Worm (Caenorhabditis elegans) whole organism, early embryonic: ENCODE data around the gene cpb-1.

Experiments
- B0310.2 ChIP-seq: sonication (generic microtip); optimal IDR thresholded peaks from 2 replicates; lab custom pipeline; 2016; ENCODE audit warnings: mild to moderate bottlenecking, missing genetic modification characterization, missing compliant biosample characterization
- F13C5.2 ChIP-seq: sonication (generic microtip); optimal IDR thresholded peaks from 2 replicates; lab custom pipeline; 2017; ENCODE audit warnings: mild to moderate bottlenecking, missing genetic modification characterization, inconsistent platforms, missing compliant biosample characterization
- aly-1 ChIP-seq: sonication (generic microtip); optimal IDR thresholded peaks from 2 replicates; lab custom pipeline; 2016; ENCODE audit warnings: missing genetic modification characterization, missing compliant biosample characterization
- ama-1 ChIP-seq: fragments of 150-350 bp; optimal IDR thresholded peaks from 2 replicates; lab custom pipeline; 2014
- ceh-13 ChIP-seq: fragments of 200-800 bp; sonication (Bioruptor generic); optimal IDR thresholded peaks from 2 replicates; lab custom pipeline; 2018; ENCODE audit warnings: mild to moderate bottlenecking, missing genetic modification characterization, missing compliant biosample characterization
- ceh-36 ChIP-seq: sonication (generic microtip); optimal IDR thresholded peaks from 2 replicates; lab custom pipeline; 2016; ENCODE audit warnings: missing genetic modification characterization, inconsistent platforms, missing compliant biosample characterization
- ets-7 ChIP-seq: sonication (generic microtip); optimal IDR thresholded peaks from 2 replicates; lab custom pipeline; 2016; ENCODE audit warnings: missing genotype, missing genetic modification characterization, missing compliant biosample characterization
- flt-1 ChIP-seq: fragments of 200-800 bp; sonication (Bioruptor generic); IDR thresholded peaks from 2 replicates; pipeline ENCODE4 v1.3.6; 2022; ENCODE audit warnings: missing genetic modification characterization, missing compliant biosample characterization
- hmbx-1 ChIP-seq: sonication (generic microtip); optimal IDR thresholded peaks from 2 replicates; lab custom pipeline; 2016; ENCODE audit warnings: mild to moderate bottlenecking, missing genetic modification characterization, missing compliant biosample characterization
- hmg-4 ChIP-seq: fragments of 200-800 bp; sonication (Bioruptor generic); optimal IDR thresholded peaks from 2 replicates; lab custom pipeline; 2018; ENCODE audit warnings: mild to moderate bottlenecking, missing genetic modification characterization, missing compliant biosample characterization
- hnd-1 ChIP-seq: sonication (generic microtip); optimal IDR thresholded peaks from 2 replicates; lab custom pipeline; 2016; ENCODE audit warnings: missing genetic modification characterization, missing compliant biosample characterization
- pes-1 ChIP-seq: fragments of 200-800 bp; sonication (Bioruptor generic); IDR thresholded peaks from 2 replicates; pipeline ENCODE4 v1.3.6; 2022; ENCODE audit warnings: missing genetic modification reagents, missing genetic modification characterization, missing compliant biosample characterization
- scrt-1 ChIP-seq: fragments of 200-800 bp; sonication (Bioruptor generic); IDR thresholded peaks from 2 replicates; pipeline ENCODE4 v1.3.6; 2022; ENCODE audit warnings: missing genetic modification characterization, missing compliant biosample characterization
- sea-1 ChIP-seq: fragments of 200-800 bp; sonication (Bioruptor generic); conservative IDR thresholded peaks from 2 replicates; pipeline ENCODE4 v1.3.6; 2022; ENCODE audit warnings: missing genetic modification characterization, missing compliant biosample characterization
- tbx-11 ChIP-seq: fragments of 200-800 bp; sonication (Bioruptor generic); IDR thresholded peaks from 2 replicates; pipeline ENCODE4 v1.3.6; 2022; ENCODE audit warnings: missing genetic modification characterization, missing compliant biosample characterization
- tbx-37 ChIP-seq: fragments of 200-800 bp; sonication (Bioruptor generic); conservative IDR thresholded peaks from 2 replicates; pipeline ENCODE4 v1.3.6; 2022; ENCODE audit warnings: missing genetic modification reagents, missing genetic modification characterization, missing compliant biosample characterization
- tra-4 ChIP-seq: sonication (generic microtip); optimal IDR thresholded peaks from 2 replicates; lab custom pipeline; 2017; ENCODE audit warnings: missing genetic modification characterization, missing compliant biosample characterization

cpb-1 gene

ce11 chrIII:9326528-9326927 is 4.4 kb downstream of the cpb-1 start:
- TF ChIP-seq F13C5.2 (tag; lab: Kevin White, UChicago) (no peak), pes-1 (no peak)

DNA sequence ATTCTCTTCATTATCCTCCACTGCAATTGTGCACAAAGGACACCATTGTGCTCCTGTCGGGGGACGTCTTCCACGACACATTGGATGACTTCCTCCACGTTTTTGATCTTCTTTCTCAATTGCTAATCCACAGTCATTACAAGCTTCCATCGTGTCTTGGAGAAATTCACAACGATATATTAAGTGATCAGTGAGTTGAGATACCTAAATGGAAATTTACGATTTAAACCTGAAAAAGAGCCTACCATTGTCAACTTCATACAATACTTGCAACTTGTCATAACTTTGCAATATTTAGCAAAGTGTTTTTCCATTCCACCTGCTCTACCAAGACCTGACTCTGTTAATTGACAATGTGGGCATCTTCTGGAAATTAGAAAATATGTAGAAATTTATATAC is 5.8 kb downstream of the cpb-1 start:
- TF ChIP-seq tra-4 (no peak), sea-1 (no peak), flt-1 (GFP tag; lab: Robert Waterston, UW) (no peak), tbx-37 (GFP tag; lab: Robert Waterston, UW) (no peak), ets-7 (tag; lab: Kevin White, UChicago) (no peak)

ce11 chrIII:9328732-9329131 is 6.6 kb downstream of the cpb-1 start:
- TF ChIP-seq hmg-4 (GFP tag; lab: Kevin White, UChicago) (no peak), F13C5.2 (tag; lab: Kevin White, UChicago) (no peak), ceh-36 (tag; lab: Kevin White, UChicago) (no peak), scrt-1 (no peak)

ce11 chrIII:9329266-9329665 is 7.2 kb downstream of the cpb-1 start, which contains the start of gene C40H1.3:
C40H1.3 (minus strand) TSS chrIII:9329366.
- TF ChIP-seq pes-1 (no peak), B0310.2 (tag; lab: Kevin White, UChicago) (no peak), tbx-11 (no peak), ets-7 (tag; lab: Kevin White, UChicago) (no peak), F13C5.2 (tag; lab: Kevin White, UChicago) (no peak), scrt-1 (no peak), hmg-4 (GFP tag; lab: Kevin White, UChicago) (no peak), aly-1 (tag; lab: Kevin White, UChicago) (no peak), tbx-37 (GFP tag; lab: Robert Waterston, UW) (no peak), tra-4 (no peak), ceh-36 (tag; lab: Kevin White, UChicago) (no peak), ama-1 (lab: Kevin White, UChicago) (no peak)

ce11 chrIII:9329790-9330366 is 7.8 kb downstream of the cpb-1 start, which contains the start of gene ttr-5:
ttr-5 (plus strand) TSS chrIII:9330316.
- TF ChIP-seq B0310.2 (tag; lab: Kevin White, UChicago) (no peak), scrt-1 (no peak), aly-1 (tag; lab: Kevin White, UChicago) (no peak), tbx-37 (GFP tag; lab: Robert Waterston, UW) (no peak), tbx-11 (no peak), F13C5.2 (tag; lab: Kevin White, UChicago) (no peak), hmg-4 (GFP tag; lab: Kevin White, UChicago) (no peak), ceh-36 (tag; lab: Kevin White, UChicago) (no peak), pes-1 (no peak), hnd-1 (tag; lab: Kevin White, UChicago) (no peak), hmbx-1 (no peak), sea-1 (no peak), flt-1 (GFP tag; lab: Robert Waterston, UW) (no peak), ama-1 (lab: Kevin White, UChicago) (no peak)

DNA sequence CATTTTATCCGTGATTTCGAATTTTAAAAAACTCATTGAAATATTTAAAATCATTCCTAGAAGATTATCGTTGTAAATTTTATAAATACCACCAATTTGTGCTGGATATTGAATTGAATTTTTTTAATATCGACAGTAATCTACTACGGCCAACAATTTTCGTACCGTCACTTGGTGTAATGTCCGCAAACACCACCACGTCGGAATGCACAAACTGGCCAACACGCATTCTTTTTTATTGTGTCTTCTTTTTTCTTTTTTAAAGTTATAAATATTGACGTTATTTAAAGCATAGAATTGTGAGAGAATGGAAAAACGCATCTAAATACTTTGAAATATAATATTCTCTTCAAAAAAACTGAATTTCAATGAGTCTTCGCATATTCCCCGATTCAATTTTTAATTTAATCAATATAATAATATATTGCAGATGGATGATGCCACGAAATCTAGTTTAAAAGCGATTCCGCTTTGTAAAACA is 9.0 kb downstream of the cpb-1 start, which contains the start of gene ufc-1:
Gene ufc-1 (plus strand): TSS at position 431 of the 481 bp plus-strand sequence.
- TF ChIP-seq hmg-4 (GFP tag; lab: Kevin White, UChicago) (no peak), ceh-13 (GFP tag; lab: Kevin White, UChicago) (no peak), aly-1 (tag; lab: Kevin White, UChicago) (no peak), scrt-1 (no peak), hmbx-1 (no peak), flt-1 (GFP tag; lab: Robert Waterston, UW) (no peak), tbx-11 (no peak), sea-1 (no peak), ama-1 (lab: Kevin White, UChicago) (no peak), ceh-36 (tag; lab: Kevin White, UChicago) (no peak), tra-4 (no peak), B0310.2 (tag; lab: Kevin White, UChicago) (no peak), tbx-37 (GFP tag; lab: Robert Waterston, UW) (no peak), F13C5.2 (tag; lab: Kevin White, UChicago) (no peak), pes-1 (no peak), ets-7 (tag; lab: Kevin White, UChicago) (no peak), hnd-1 (tag; lab: Kevin White, UChicago) (no peak)

DNA sequence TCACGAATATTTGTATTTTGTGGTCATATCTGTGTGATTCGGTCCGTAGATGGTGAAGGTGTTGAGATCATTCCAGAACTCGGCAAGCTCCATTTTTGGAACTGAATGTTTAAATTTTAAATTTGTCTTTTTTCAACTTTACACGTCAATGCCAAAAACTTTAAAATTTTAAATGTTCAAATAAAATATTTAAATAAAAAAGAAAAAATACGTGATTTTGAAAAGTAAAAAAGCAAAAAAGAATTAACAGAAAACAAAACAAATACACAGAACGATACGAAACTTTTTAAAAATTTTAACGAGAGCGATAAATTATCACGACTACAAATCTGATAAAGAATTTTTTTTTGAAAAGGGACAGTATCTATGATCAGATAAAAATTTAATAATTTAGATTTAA is 12.1 kb downstream of the cpb-1 start, which contains the start of gene elo-4:
Gene elo-4 (minus strand): TSS at position 101 of the 400 bp plus-strand sequence.
- TF ChIP-seq hmbx-1 (no peak), flt-1 (GFP tag; lab: Robert Waterston, UW) (no peak), hnd-1 (tag; lab: Kevin White, UChicago) (no peak)

ce11 chrIII:9335076-9335475 is 13.0 kb downstream of the cpb-1 start:
- no peak for TF ChIP-seq hnd-1 (tag; lab: Kevin White, UChicago)
- no peak for TF ChIP-seq aly-1 (tag; lab: Kevin White, UChicago)
- TF ChIP-seq sea-1: no peak
- no peak for TF ChIP-seq F13C5.2 (tag; lab: Kevin White, UChicago)
- no peak for TF ChIP-seq ceh-36 (tag; lab: Kevin White, UChicago)
- TF ChIP-seq tbx-37 (GFP tag; lab: Robert Waterston, UW): no peak
- TF ChIP-seq ets-7 (tag; lab: Kevin White, UChicago): no peak
- no peak for TF ChIP-seq tra-4
- no peak for TF ChIP-seq B0310.2 (tag; lab: Kevin White, UChicago)
- TF ChIP-seq tbx-11: no peak
- TF ChIP-seq pes-1: no peak
- no peak for TF ChIP-seq scrt-1
- TF ChIP-seq ceh-13 (GFP tag; lab: Kevin White, UChicago): no peak
- no peak for TF ChIP-seq flt-1 (GFP tag; lab: Robert Waterston, UW)
- no peak for TF ChIP-seq ama-1 (lab: Kevin White, UChicago)
- TF ChIP-seq hmg-4 (GFP tag; lab: Kevin White, UChicago): no peak
- no peak for TF ChIP-seq hmbx-1
